Fruit fly (Drosophila melanogaster) whole organism, wandering third instar larva: ENCODE results near the gene Der-2.

ENCODE experiments used
- Abd-B ChIP-seq: fragments of >200 bp; optimal IDR thresholded peaks from 2 replicates; lab custom pipeline; 2017; ENCODE audit warnings: missing biosample characterization, missing genetic modification characterization
- CG32264 ChIP-seq: fragments of 200-800 bp; sonication (Bioruptor generic); optimal IDR thresholded peaks from 2 replicates; lab custom pipeline; 2016; ENCODE audit warnings: missing biosample characterization, missing genetic modification characterization
- CG9705 ChIP-seq: fragments of 200-800 bp; sonication (Bioruptor generic); optimal IDR thresholded peaks from 2 replicates; lab custom pipeline; 2018; ENCODE audit warnings: missing biosample characterization, mild to moderate bottlenecking, missing genetic modification characterization
- CrebA ChIP-seq: fragments of 200-800 bp; sonication (Bioruptor generic); optimal IDR thresholded peaks from 2 replicates; lab custom pipeline; 2016; ENCODE audit warnings: missing biosample characterization, mild to moderate bottlenecking, missing genetic modification characterization, borderline replicate concordance
- Dfd ChIP-seq: fragments of >200 bp; optimal IDR thresholded peaks from 2 replicates; lab custom pipeline; 2017; ENCODE audit warnings: missing biosample characterization, missing genetic modification characterization
- Dif ChIP-seq: fragments of 200-275, 200-300 bp; sonication (Bioruptor generic); optimal IDR thresholded peaks from 2 replicates; lab custom pipeline; 2018; ENCODE audit warnings: missing biosample characterization, missing genetic modification characterization; ENCODE audit not compliant: partially characterized antibody
- GATAd ChIP-seq: sonication (Bioruptor generic); optimal IDR thresholded peaks from 2 replicates; lab custom pipeline; 2016; ENCODE audit warnings: missing biosample characterization, missing genetic modification characterization
- HLH106 ChIP-seq: fragments of 200-800 bp; optimal IDR thresholded peaks from 3 replicates; lab custom pipeline; 2019; ENCODE audit warnings: missing biosample characterization, mild to moderate bottlenecking, missing genetic modification characterization, moderate library complexity
- Hnf4 ChIP-seq: fragments of 200-800 bp; sonication (Bioruptor generic); optimal IDR thresholded peaks from 2 replicates; lab custom pipeline; 2016; ENCODE audit warnings: missing biosample characterization, mild to moderate bottlenecking, missing genetic modification characterization
- Hr78 ChIP-seq: fragments of >200 bp; optimal IDR thresholded peaks from 2 replicates; lab custom pipeline; 2017; ENCODE audit warnings: missing biosample characterization, missing genetic modification characterization
- Hr83 ChIP-seq: fragments of 200-300 bp; sonication (Bioruptor generic); optimal IDR thresholded peaks from 2 replicates; lab custom pipeline; 2016; ENCODE audit warnings: missing biosample characterization, mild to moderate bottlenecking, missing genetic modification characterization, moderate library complexity; ENCODE audit not compliant: poor library complexity, severe bottlenecking
- Jra ChIP-seq: sonication (Bioruptor generic); optimal IDR thresholded peaks from 2 replicates; lab custom pipeline; 2016; ENCODE audit warnings: missing biosample characterization, missing genetic modification characterization
- Mio ChIP-seq: sonication (Bioruptor generic); optimal IDR thresholded peaks from 2 replicates; lab custom pipeline; 2016; ENCODE audit warnings: missing biosample characterization, missing genetic modification characterization
- Myc ChIP-seq: fragments of >200 bp; optimal IDR thresholded peaks from 2 replicates; lab custom pipeline; 2017
- OdsH ChIP-seq: fragments of 200-800 bp; sonication (Bioruptor generic); optimal IDR thresholded peaks from 2 replicates; lab custom pipeline; 2016; ENCODE audit warnings: missing biosample characterization, mild to moderate bottlenecking, missing genetic modification characterization
- Rel ChIP-seq, 2 experiments: fragments of 200-800 bp; sonication (Bioruptor generic) in 1 of 2; optimal IDR thresholded peaks; 2 replicates in 1 of 2; 3 replicates in 1 of 2; lab custom pipeline; 2016 to 2019; ENCODE audit warnings: mild to moderate bottlenecking in 2 of 2, missing biosample characterization in 2 of 2, missing genetic modification characterization in 2 of 2, moderate library complexity in 1 of 2
- br ChIP-seq: fragments of 200-800 bp; sonication (Bioruptor generic); optimal IDR thresholded peaks from 2 replicates; lab custom pipeline; 2016; ENCODE audit warnings: missing biosample characterization, missing genetic modification characterization
- dl ChIP-seq, 2 experiments: fragments of 175-275, 200-275 bp in 1 of 2; fragments of 200-275 bp in 1 of 2; sonication (Bioruptor generic); optimal IDR thresholded peaks; lab custom pipeline; 2018; ENCODE audit warnings: mild to moderate bottlenecking in 2 of 2, missing biosample characterization in 2 of 2, missing genetic modification characterization in 2 of 2, moderate library complexity in 2 of 2; ENCODE audit not compliant: partially characterized antibody in 2 of 2, insufficient read depth in 1 of 2
- dmrt93B ChIP-seq: fragments of 200-800 bp; sonication (Bioruptor generic); optimal IDR thresholded peaks from 2 replicates; lab custom pipeline; 2018; ENCODE audit warnings: missing biosample characterization, mild to moderate bottlenecking, missing genetic modification characterization
- dsf ChIP-seq: sonication (Bioruptor generic); optimal IDR thresholded peaks from 2 replicates; lab custom pipeline; 2016; ENCODE audit warnings: missing biosample characterization, missing genetic modification characterization, borderline replicate concordance
- ey ChIP-seq: fragments of 200-800 bp; sonication (Bioruptor generic); optimal IDR thresholded peaks from 2 replicates; lab custom pipeline; 2016; ENCODE audit warnings: missing biosample characterization, missing genetic modification characterization
- foxo ChIP-seq, 2 experiments: fragments of 200-800 bp; sonication (Bioruptor generic); optimal IDR thresholded peaks; 2 replicates in 1 of 2; 3 replicates in 1 of 2; lab custom pipeline; 2016 to 2017; ENCODE audit warnings: missing biosample characterization in 2 of 2, missing genetic modification characterization in 2 of 2
- fru ChIP-seq: fragments of 200-800 bp; sonication (Bioruptor generic); optimal IDR thresholded peaks from 3 replicates; lab custom pipeline; 2016; ENCODE audit warnings: missing biosample characterization, mild to moderate bottlenecking, missing genetic modification characterization
- h ChIP-seq: fragments of 200-800 bp; sonication (Bioruptor generic); optimal IDR thresholded peaks from 3 replicates; lab custom pipeline; 2016; ENCODE audit warnings: missing biosample characterization, mild to moderate bottlenecking, missing genetic modification characterization
- lola ChIP-seq: fragments of >200 bp; optimal IDR thresholded peaks from 2 replicates; lab custom pipeline; 2017; ENCODE audit warnings: missing biosample characterization, missing genetic modification characterization
- pan ChIP-seq: fragments of >200 bp; optimal IDR thresholded peaks from 2 replicates; lab custom pipeline; 2017
- psq ChIP-seq: fragments of 200-800 bp; sonication (Bioruptor generic); optimal IDR thresholded peaks from 3 replicates; lab custom pipeline; 2017; ENCODE audit warnings: missing biosample characterization, mild to moderate bottlenecking, missing genetic modification characterization, moderate library complexity
- rgr ChIP-seq: fragments of 200-800 bp; sonication (Bioruptor generic); optimal IDR thresholded peaks from 3 replicates; lab custom pipeline; 2016; ENCODE audit warnings: missing biosample characterization, mild to moderate bottlenecking, missing genetic modification characterization
- sage ChIP-seq: fragments of 200-800 bp; sonication (Bioruptor generic); optimal IDR thresholded peaks from 2 replicates; lab custom pipeline; 2016; ENCODE audit warnings: missing biosample characterization, mild to moderate bottlenecking, missing genetic modification characterization
- sv ChIP-seq: fragments of 200-800 bp; sonication (Bioruptor generic); optimal IDR thresholded peaks from 3 replicates; lab custom pipeline; 2016; ENCODE audit warnings: missing biosample characterization, missing genetic modification characterization
- tai ChIP-seq: sonication (Bioruptor generic); optimal IDR thresholded peaks from 2 replicates; lab custom pipeline; 2016; ENCODE audit warnings: missing biosample characterization, missing genetic modification characterization
- usp ChIP-seq: fragments of >200 bp; optimal IDR thresholded peaks from 2 replicates; lab custom pipeline; 2017; ENCODE audit warnings: missing biosample characterization, missing genetic modification characterization
- woc ChIP-seq: sonication (Bioruptor generic); optimal IDR thresholded peaks from 2 replicates; lab custom pipeline; 2016; ENCODE audit warnings: missing biosample characterization, mild to moderate bottlenecking, missing genetic modification characterization

The Der-2 gene

dm6 chr3R:16497379-16497778, 13.4 kb upstream of the Der-2 start:
- TF ChIP-seq CG9705 (peak; percentile 26), pan (no peak), HLH106 (peak; percentile 69), Rel (GFP tag; optimal IDR thresholded peaks at IDR 0.05; lab: Kevin White, UChicago) (no peak), Rel (tag; optimal IDR thresholded peaks at IDR 0.05; lab: Kevin White, UChicago) (no peak), h (peak; percentile 67), Abd-B (no peak), OdsH (GFP tag; lab: Kevin White, UChicago) (peak; percentile 69), fru (GFP tag; lab: Kevin White, UChicago) (peak; percentile 66), Hr78 (GFP tag; lab: Kevin White, UChicago) (no peak), tai (GFP tag; lab: Kevin White, UChicago) (no peak), Myc (lab: Kevin White, UChicago) (peak; percentile 89), rgr (peak; percentile 74), Jra (GFP tag; lab: Kevin White, UChicago) (no peak), sage (GFP tag; lab: Kevin White, UChicago) (peak; percentile 23), Hnf4 (GFP tag; lab: Kevin White, UChicago) (no peak), sv (GFP tag; lab: Kevin White, UChicago) (peak; percentile 66), lola (no peak), CrebA (GFP tag; lab: Kevin White, UChicago) (no peak), Dif (GFP tag; lab: Kevin White, UChicago) (no peak), foxo (GFP tag; optimal IDR thresholded peaks at IDR 0.05; lab: Kevin White, UChicago) (peak in 1 of 2 experiments; percentile 80), br (GFP tag; lab: Kevin White, UChicago) (peak; percentile 57), Dfd (no peak), dmrt93B (GFP tag; lab: Kevin White, UChicago) (peak; percentile 44), usp (no peak), ey (peak; percentile 26), psq (peak; percentile 63), Hr83 (GFP tag; lab: Kevin White, UChicago) (peak; percentile 80)

- peak; percentile 16 for TF ChIP-seq h
- TF ChIP-seq dmrt93B (GFP tag; lab: Kevin White, UChicago): no peak
- TF ChIP-seq, all 38 proteins: peak for 1
These were observed 12.2 kb upstream of the Der-2 start for dm6 chr3R:16496209-16496608.

- TF ChIP-seq sage (GFP tag; lab: Kevin White, UChicago): no peak
- no peak for TF ChIP-seq sv (GFP tag; lab: Kevin White, UChicago)
- no peak for TF ChIP-seq GATAd (GFP tag; lab: Kevin White, UChicago)
- TF ChIP-seq Hr83 (GFP tag; lab: Kevin White, UChicago): no peak
- no peak for TF ChIP-seq foxo (GFP tag; optimal IDR thresholded peaks at IDR 0.05; lab: Kevin White, UChicago)
- TF ChIP-seq Mio (GFP tag; lab: Kevin White, UChicago): no peak
- TF ChIP-seq dmrt93B (GFP tag; lab: Kevin White, UChicago): no peak
- no peak for TF ChIP-seq br (GFP tag; lab: Kevin White, UChicago)
- TF ChIP-seq, all 38 proteins: peak for 0
These were observed 11.3 kb upstream of the Der-2 start, which contains the start of gene Cad89D for dm6 chr3R:16495322-16495721. Cad89D (minus strand) TSS chr3R:16495422.

dm6 chr3R:16485487-16486233, 1.6 kb upstream of the Der-2 start:
- TF ChIP-seq woc (GFP tag; lab: Kevin White, UChicago) (no peak), CrebA (GFP tag; lab: Kevin White, UChicago) (no peak), rgr (no peak), br (GFP tag; lab: Kevin White, UChicago) (no peak), CG32264 (no peak), dl (GFP tag; optimal IDR thresholded peaks at IDR 0.05; lab: Kevin White, UChicago; ENCODE audit: insufficient read depth in 1 of 2, partially characterized antibody in 2 of 2) (no peak), usp (no peak), Mio (GFP tag; lab: Kevin White, UChicago) (no peak), Abd-B (no peak), Myc (lab: Kevin White, UChicago) (no peak), sage (GFP tag; lab: Kevin White, UChicago) (no peak), Rel (GFP tag; optimal IDR thresholded peaks at IDR 0.05; lab: Kevin White, UChicago) (no peak), Rel (tag; optimal IDR thresholded peaks at IDR 0.05; lab: Kevin White, UChicago) (no peak), lola (no peak), fru (GFP tag; lab: Kevin White, UChicago) (no peak), dsf (GFP tag; lab: Kevin White, UChicago) (no peak)
